Worm (Caenorhabditis elegans): ENCODE results near the gene mrps-21.

DNA sequence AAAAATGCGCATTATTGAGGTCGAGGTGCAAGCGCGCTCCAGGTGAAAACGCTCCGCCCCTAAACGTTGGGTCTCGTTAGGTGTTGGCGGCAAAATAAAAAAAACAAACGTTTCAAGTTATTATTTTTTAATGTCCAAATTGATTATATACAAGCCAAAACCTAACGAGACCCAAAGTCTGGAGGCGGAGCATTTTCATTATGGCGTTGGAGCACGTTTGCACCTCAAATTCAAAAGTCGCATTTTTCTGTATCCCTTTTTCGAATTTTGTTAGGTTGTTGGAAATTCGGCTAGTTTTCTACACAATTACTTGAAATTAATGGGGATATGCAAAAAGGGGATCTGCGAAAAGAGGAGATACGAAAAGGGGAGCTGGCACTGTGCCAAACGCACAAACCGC, 1.4 kb downstream of the mrps-21 start, which contains the start of gene col-111:
- TF ChIP-seq elt-1 (tag; optimal IDR thresholded peaks at IDR 0.05) (no peak), unc-62 (GFP tag; optimal IDR thresholded peaks at IDR 0.05) (no peak), unc-39 (tag; optimal IDR thresholded peaks at IDR 0.05) (no peak), egl-5 (tag; optimal IDR thresholded peaks at IDR 0.05) (no peak)
